Fruit fly (Drosophila melanogaster) whole organism, embryonic: ENCODE results near the gene CG7912.

Source experiments
- Atf6 ChIP-seq: fragments of 200-800 bp; sonication (Bioruptor generic); IDR thresholded peaks from 2 replicates; pipeline ENCODE4 v1.3.6; 2022; ENCODE audit warnings: missing biosample characterization, missing genetic modification characterization
- BEAF-32 ChIP-seq: fragments of 200-800 bp; sonication (Bioruptor generic); optimal IDR thresholded peaks from 3 replicates; lab custom pipeline; 2017; ENCODE audit warnings: missing biosample characterization, missing genetic modification characterization, mild to moderate bottlenecking, moderate library complexity, missing genetic modification reagents
- CG11085 ChIP-seq: fragments of 200-800 bp; sonication (Bioruptor generic); IDR thresholded peaks from 2 replicates; pipeline ENCODE4 v1.3.6; 2022; ENCODE audit warnings: missing biosample characterization, missing genetic modification characterization
- CG11093 ChIP-seq: fragments of 200-800 bp; sonication (Bioruptor generic); IDR thresholded peaks from 3 replicates; pipeline ENCODE4 v1.3.6; 2022; ENCODE audit warnings: missing biosample characterization, missing genetic modification characterization
- CG11398 ChIP-seq: fragments of 200-800 bp; sonication (Bioruptor generic); optimal IDR thresholded peaks from 2 replicates; lab custom pipeline; 2016; ENCODE audit warnings: missing biosample characterization, missing genetic modification characterization
- CG11504 ChIP-seq: fragments of 200-800 bp; sonication (Bioruptor generic); optimal IDR thresholded peaks from 3 replicates; lab custom pipeline; 2019; ENCODE audit warnings: missing biosample characterization, mild to moderate bottlenecking, missing genetic modification characterization, moderate library complexity
- CG11696 ChIP-seq: fragments of 200-800 bp; sonication (Bioruptor generic); IDR thresholded peaks from 2 replicates; pipeline ENCODE4 v1.3.6; 2022; ENCODE audit warnings: missing biosample characterization, missing genetic modification characterization
- CG12219 ChIP-seq: fragments of 200-800 bp; sonication (Bioruptor generic); optimal IDR thresholded peaks from 3 replicates; lab custom pipeline; 2018; ENCODE audit warnings: missing biosample characterization, mild to moderate bottlenecking, missing genetic modification characterization
- CG1233 ChIP-seq: fragments of 200-800 bp; sonication (Bioruptor generic); optimal IDR thresholded peaks from 4 replicates; lab custom pipeline; 2018; ENCODE audit warnings: missing biosample characterization, mild to moderate bottlenecking, missing genetic modification characterization
- CG13624 ChIP-seq: fragments of 200-800 bp; sonication (Bioruptor generic); optimal IDR thresholded peaks from 2 replicates; lab custom pipeline; 2016; ENCODE audit warnings: missing biosample characterization, missing genetic modification characterization
- CG14014 ChIP-seq: fragments of 200-800 bp; sonication (Bioruptor generic); IDR thresholded peaks from 2 replicates; pipeline ENCODE4 v1.3.6; 2022; ENCODE audit warnings: missing biosample characterization, missing genetic modification characterization
- CG14667 ChIP-seq: fragments of 200-800 bp; sonication (Bioruptor generic); IDR thresholded peaks from 2 replicates; pipeline ENCODE4 v1.3.6; 2022; ENCODE audit warnings: missing biosample characterization, missing genetic modification characterization
- CG15011 ChIP-seq: fragments of 200-800 bp; sonication (Bioruptor generic); optimal IDR thresholded peaks from 3 replicates; lab custom pipeline; 2018; ENCODE audit warnings: missing biosample characterization, mild to moderate bottlenecking, missing genetic modification characterization
- CG1529 ChIP-seq: fragments of 200-800 bp; sonication (Bioruptor generic); optimal IDR thresholded peaks from 3 replicates; lab custom pipeline; 2018; ENCODE audit warnings: missing biosample characterization, missing genetic modification characterization
- CG15696 ChIP-seq: fragments of 200-800 bp; sonication (Bioruptor generic); optimal IDR thresholded peaks from 2 replicates; lab custom pipeline; 2019; ENCODE audit warnings: missing biosample characterization, mild to moderate bottlenecking, missing genetic modification characterization, moderate library complexity
- CG17328 ChIP-seq: fragments of 200-800 bp; sonication (Bioruptor generic); IDR thresholded peaks from 2 replicates; pipeline ENCODE4 v1.3.6; 2022; ENCODE audit warnings: missing biosample characterization, missing genetic modification characterization
- CG30020 ChIP-seq: fragments of 200-800 bp; optimal IDR thresholded peaks from 2 replicates; lab custom pipeline; 2019; ENCODE audit warnings: missing biosample characterization, mild to moderate bottlenecking, missing genetic modification characterization, moderate library complexity
- CG30403 ChIP-seq: fragments of 200-800 bp; sonication (Bioruptor generic); optimal IDR thresholded peaks from 3 replicates; lab custom pipeline; 2016; ENCODE audit warnings: missing biosample characterization, missing genetic modification characterization
- CG32532 ChIP-seq: fragments of 200-800 bp; sonication (Bioruptor generic); IDR thresholded peaks from 2 replicates; pipeline ENCODE4 v1.3.6; 2022; ENCODE audit warnings: missing biosample characterization, missing genetic modification characterization
- CG3838 ChIP-seq: fragments of 200-800 bp; sonication (Bioruptor generic); optimal IDR thresholded peaks from 3 replicates; lab custom pipeline; 2016; ENCODE audit warnings: missing biosample characterization, missing genetic modification characterization
- CG42726 ChIP-seq: fragments of 200-800 bp; sonication (Bioruptor generic); IDR thresholded peaks from 2 replicates; pipeline ENCODE4 v1.3.6; 2022; ENCODE audit warnings: missing biosample characterization, missing genetic modification characterization; ENCODE audit not compliant: partially characterized antibody
- CG4707 ChIP-seq: fragments of 200-800 bp; sonication (Bioruptor generic); optimal IDR thresholded peaks from 2 replicates; lab custom pipeline; 2018; ENCODE audit warnings: missing biosample characterization, mild to moderate bottlenecking, missing genetic modification characterization, moderate library complexity
- CG7271 ChIP-seq: fragments of 200-800 bp; sonication (Bioruptor generic); optimal IDR thresholded peaks from 2 replicates; lab custom pipeline; 2018; ENCODE audit warnings: missing biosample characterization, mild to moderate bottlenecking, missing genetic modification characterization, moderate library complexity
- CG8089 ChIP-seq: fragments of 200-800 bp; sonication (Bioruptor generic); optimal IDR thresholded peaks from 3 replicates; lab custom pipeline; 2016; ENCODE audit warnings: missing biosample characterization, missing genetic modification characterization
- CG8281 ChIP-seq: fragments of 200-800 bp; sonication (Bioruptor generic); optimal IDR thresholded peaks from 2 replicates; lab custom pipeline; 2018; ENCODE audit warnings: missing biosample characterization, mild to moderate bottlenecking, missing genetic modification characterization, moderate library complexity
- CHES-1-like ChIP-seq: fragments of 200-800 bp; sonication (Bioruptor generic); optimal IDR thresholded peaks from 2 replicates; lab custom pipeline; 2016; ENCODE audit warnings: missing biosample characterization, missing genetic modification characterization
- Dip3 ChIP-seq: fragments of 200-800 bp; sonication (Bioruptor generic); optimal IDR thresholded peaks from 3 replicates; lab custom pipeline; 2016; ENCODE audit warnings: missing biosample characterization, missing genetic modification characterization
- E2f2 ChIP-seq: fragments of 200-800 bp; sonication (Bioruptor generic); IDR thresholded peaks from 2 replicates; pipeline ENCODE4 v1.3.6; 2022; ENCODE audit warnings: missing biosample characterization, missing genetic modification characterization
- Hsf ChIP-seq: fragments of 200-800 bp; sonication (Bioruptor generic); optimal IDR thresholded peaks from 3 replicates; lab custom pipeline; 2016; ENCODE audit warnings: missing biosample characterization, missing genetic modification characterization
- Lhr ChIP-seq: fragments of 200-800 bp; sonication (Bioruptor generic); optimal IDR thresholded peaks from 3 replicates; lab custom pipeline; 2017; ENCODE audit warnings: mild to moderate bottlenecking, missing biosample characterization, missing genetic modification reagents, missing genetic modification characterization
- Sox102F ChIP-seq: fragments of 200-800 bp; sonication (Bioruptor generic); optimal IDR thresholded peaks from 2 replicates; lab custom pipeline; 2018; ENCODE audit warnings: missing biosample characterization, mild to moderate bottlenecking, missing genetic modification characterization, moderate library complexity
- ara ChIP-seq: fragments of 200-800 bp; sonication (Bioruptor generic); IDR thresholded peaks from 2 replicates; pipeline ENCODE4 v1.3.6; 2022; ENCODE audit warnings: missing biosample characterization, missing genetic modification characterization
- cg ChIP-seq: fragments of 200-800 bp; sonication (Bioruptor generic); optimal IDR thresholded peaks from 3 replicates; lab custom pipeline; 2019; ENCODE audit warnings: missing biosample characterization, mild to moderate bottlenecking, missing genetic modification characterization, moderate library complexity
- chinmo ChIP-seq: fragments of 200-800 bp; sonication (Bioruptor generic); IDR thresholded peaks from 4 replicates; pipeline ENCODE4 v1.3.6; 2022; ENCODE audit warnings: missing biosample characterization, missing genetic modification characterization; ENCODE audit not compliant: partially characterized antibody
- corto ChIP-seq: fragments of 200-800 bp; sonication (Bioruptor generic); optimal IDR thresholded peaks from 2 replicates; lab custom pipeline; 2016; ENCODE audit warnings: missing biosample characterization, mild to moderate bottlenecking, missing genetic modification characterization, moderate library complexity
- dati ChIP-seq: fragments of 200-800 bp; sonication (Bioruptor generic); IDR thresholded peaks from 2 replicates; pipeline ENCODE4 v1.3.6; 2022; ENCODE audit warnings: missing biosample characterization, missing genetic modification characterization
- dimm ChIP-seq: fragments of 200-800 bp; sonication (Bioruptor generic); IDR thresholded peaks from 2 replicates; pipeline ENCODE4 v1.3.6; 2022; ENCODE audit warnings: missing biosample characterization, missing genetic modification characterization
- dmrt11E ChIP-seq: fragments of 200-800 bp; sonication (Bioruptor generic); optimal IDR thresholded peaks from 3 replicates; lab custom pipeline; 2018; ENCODE audit warnings: missing biosample characterization, mild to moderate bottlenecking, missing genetic modification characterization, moderate library complexity
- dpn ChIP-seq, 2 experiments: fragments of 200-800 bp; sonication (Bioruptor generic); optimal IDR thresholded peaks; 3 replicates each; lab custom pipeline; 2016; ENCODE audit warnings: missing biosample characterization in 2 of 2, missing genetic modification characterization in 2 of 2
- exex ChIP-seq: fragments of 200-800 bp; sonication (Bioruptor generic); optimal IDR thresholded peaks from 4 replicates; lab custom pipeline; 2018; ENCODE audit warnings: missing biosample characterization, mild to moderate bottlenecking, missing genetic modification characterization, moderate library complexity
- fd3F ChIP-seq: fragments of 200-800 bp; sonication (Bioruptor generic); optimal IDR thresholded peaks from 2 replicates; lab custom pipeline; 2018; ENCODE audit warnings: missing biosample characterization, mild to moderate bottlenecking, missing genetic modification characterization, moderate library complexity
- gce ChIP-seq: fragments of 200-800 bp; sonication (Bioruptor generic); IDR thresholded peaks from 3 replicates; pipeline ENCODE4 v1.3.6; 2022; ENCODE audit warnings: missing biosample characterization, missing genetic modification characterization
- inv ChIP-seq: fragments of 200-800 bp; sonication (Bioruptor generic); IDR thresholded peaks from 2 replicates; pipeline ENCODE4 v1.3.6; 2022; ENCODE audit warnings: missing biosample characterization, missing genetic modification characterization; ENCODE audit not compliant: partially characterized antibody
- lola ChIP-seq, 3 experiments: fragments of >200 bp in 2 of 3; fragments of 200-800 bp in 1 of 3; sonication (Bioruptor generic) in 1 of 3; optimal IDR thresholded peaks; 2 replicates each; lab custom pipeline; 2017 to 2019; ENCODE audit warnings: missing biosample characterization in 3 of 3, missing genetic modification characterization in 3 of 3, mild to moderate bottlenecking in 1 of 3, moderate library complexity in 1 of 3
- org-1 ChIP-seq: fragments of 200-800 bp; sonication (Bioruptor generic); optimal IDR thresholded peaks from 2 replicates; lab custom pipeline; 2017; ENCODE audit warnings: missing biosample characterization, missing genetic modification characterization
- pnt ChIP-seq: fragments of 200-800 bp; sonication (Bioruptor generic); optimal IDR thresholded peaks from 3 replicates; lab custom pipeline; 2016; ENCODE audit warnings: missing biosample characterization, missing genetic modification characterization
- prd ChIP-seq, 3 experiments: fragments of >200 bp in 2 of 3; fragments of 200-800 bp in 1 of 3; sonication (Bioruptor generic) in 1 of 3; optimal IDR thresholded peaks in 2 of 3; IDR thresholded peaks in 1 of 3; 2 replicates in 2 of 3; 3 replicates in 1 of 3; pipeline versions ENCODE4 v1.3.6 to Lab custom; 2017 to 2022; ENCODE audit warnings: missing biosample characterization in 1 of 3, missing genetic modification characterization in 1 of 3

The CG7912 gene

DNA sequence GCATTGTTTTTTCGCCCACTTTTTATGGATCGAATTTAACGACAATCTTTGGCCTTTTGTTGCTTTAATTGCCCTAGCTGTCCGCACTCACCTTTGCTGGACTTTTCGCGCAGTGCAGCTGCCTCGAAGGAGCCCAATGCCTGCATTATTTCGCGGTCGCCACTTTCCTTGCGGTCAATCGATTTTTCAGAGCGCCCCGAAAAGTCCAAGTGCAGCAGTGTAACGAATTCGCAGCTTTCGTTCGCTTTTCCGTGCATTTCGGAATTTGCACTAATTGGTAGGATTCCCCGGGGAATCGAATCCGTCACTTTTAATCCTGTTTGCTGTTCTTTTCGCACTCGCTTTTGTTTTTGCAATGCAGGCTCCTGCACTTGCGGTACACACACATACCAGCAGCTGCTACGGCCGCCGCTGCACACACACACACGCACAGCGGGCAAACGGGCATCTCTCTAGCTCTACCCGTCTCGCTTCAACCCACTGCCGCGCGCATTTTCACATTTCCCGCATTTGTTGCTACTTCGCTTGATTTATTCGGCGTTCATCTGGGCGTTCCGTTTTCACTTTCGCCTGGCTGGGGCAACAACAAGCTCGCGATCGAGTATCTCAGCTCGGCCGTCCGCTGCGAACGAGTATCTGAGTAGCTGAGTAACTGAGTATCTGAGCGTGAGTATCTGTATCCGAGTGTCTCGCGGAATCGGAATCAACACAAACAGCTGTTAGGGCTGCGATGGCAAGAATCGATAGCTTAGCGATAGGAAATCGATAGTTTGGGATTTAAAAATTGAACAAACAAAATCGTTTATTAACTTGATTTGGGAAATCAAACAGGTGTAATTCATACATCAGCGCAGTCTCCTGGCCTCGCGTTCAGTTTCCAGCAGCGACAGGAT lies 12.8 kb upstream of the CG7912 start, which contains the start of gene Mgat2 (continued):
- TF ChIP-seq org-1 (GFP tag; lab: Kevin White, UChicago) (no peak), CHES-1-like (peak; percentile 44), CG11093 (GFP tag; lab: Robert Waterston, UW) (no peak), Lhr (GFP tag; lab: Kevin White, UChicago) (no peak), dmrt11E (tag; lab: Kevin White, UChicago) (peak; percentile 2), Sox102F (GFP tag; lab: Kevin White, UChicago) (no peak), BEAF-32 (GFP tag; lab: Kevin White, UChicago) (peak; percentile 90), dati (GFP tag; lab: Robert Waterston, UW) (no peak), CG4707 (GFP tag; lab: Kevin White, UChicago) (peak; percentile 62), cg (peak; percentile 96), CG30020 (no peak), prd (optimal IDR thresholded peaks at IDR 0.05; lab: Kevin White, UChicago) (no peak), prd (GFP tag; IDR thresholded peaks at IDR 0.05; lab: Robert Waterston, UW) (no peak), chinmo (GFP tag; lab: Robert Waterston, UW) (peak; percentile 97), CG42726 (GFP tag; lab: Robert Waterston, UW) (peak; percentile 22; the same call in 1 of the 2 replicates), CG14667 (GFP tag; lab: Robert Waterston, UW) (no peak), CG12219 (GFP tag; lab: Kevin White, UChicago) (peak; percentile 59), CG7271 (tag; lab: Kevin White, UChicago) (peak; percentile 13), lola (GFP tag; optimal IDR thresholded peaks at IDR 0.05; lab: Kevin White, UChicago) (peak in 1 of 3 experiments; percentile 8), CG8089 (no peak), CG13624 (GFP tag; lab: Kevin White, UChicago) (peak; percentile 11), CG14014 (GFP tag; lab: Robert Waterston, UW) (no peak), dimm (no peak), CG15696 (tag; lab: Kevin White, UChicago) (no peak), CG17328 (no peak), Dip3 (no peak), CG8281 (no peak), gce (GFP tag; lab: Robert Waterston, UW) (peak; percentile 31; the same call in 1 of the 3 replicates), CG3838 (GFP tag; lab: Kevin White, UChicago) (no peak), CG1529 (GFP tag; lab: Kevin White, UChicago) (no peak), inv (GFP tag; lab: Robert Waterston, UW) (peak; percentile 74), CG1233 (peak; percentile 19), CG11696 (GFP tag; lab: Robert Waterston, UW) (0 out of 2 replicates have a peak, but pooled peaks have one; percentile 7), exex (tag; lab: Kevin White, UChicago) (no peak), fd3F (GFP tag; lab: Kevin White, UChicago) (no peak), CG30403 (GFP tag; lab: Kevin White, UChicago) (no peak), CG15011 (GFP tag; lab: Kevin White, UChicago) (no peak), CG11398 (GFP tag; lab: Kevin White, UChicago) (peak; percentile 31), pnt (GFP tag; lab: Kevin White, UChicago) (no peak), ara (0 out of 2 replicates have a peak, but pooled peaks have one; percentile 29), corto (GFP tag; lab: Kevin White, UChicago) (no peak), CG11085 (GFP tag; lab: Robert Waterston, UW) (no peak), E2f2 (GFP tag; lab: Robert Waterston, UW) (peak; percentile 85), Atf6 (GFP tag; lab: Robert Waterston, UW) (peak; percentile 55; the same call in 1 of the 2 replicates), CG11504 (tag; lab: Kevin White, UChicago) (no peak), dpn (GFP tag; optimal IDR thresholded peaks at IDR 0.05; lab: Kevin White, UChicago) (no peak), Hsf (GFP tag; lab: Kevin White, UChicago) (no peak), CG32532 (peak; percentile 21; the same call in 1 of the 2 replicates)
